Fruit fly (Drosophila melanogaster) whole organism, embryonic: ENCODE measurements around the gene Hexo2.
A peak's percentile ranks its signal among the peaks of the same experiment; 100 is the strongest.

ENCODE experiments used
- Ada2b ChIP-seq: fragments of 200-800 bp; sonication (Bioruptor generic); IDR thresholded peaks from 2 replicates; pipeline ENCODE4 v1.3.6; 2022; ENCODE audit warnings: missing biosample characterization, missing genetic modification characterization
- CG10959 ChIP-seq: fragments of 200-800 bp; sonication (Bioruptor generic); IDR thresholded peaks from 2 replicates; pipeline ENCODE4 v1.3.6; 2022; ENCODE audit warnings: missing biosample characterization, missing genetic modification characterization
- CG11398 ChIP-seq: fragments of 200-800 bp; sonication (Bioruptor generic); optimal IDR thresholded peaks from 2 replicates; lab custom pipeline; 2016; ENCODE audit warnings: missing biosample characterization, missing genetic modification characterization
- CG11456 ChIP-seq: fragments of 200-800 bp; sonication (Bioruptor generic); IDR thresholded peaks from 3 replicates; pipeline ENCODE4 v1.3.6; 2022; ENCODE audit warnings: missing biosample characterization, missing genetic modification characterization
- CG12942 ChIP-seq: fragments of 200-800 bp; sonication (Bioruptor generic); optimal IDR thresholded peaks from 3 replicates; lab custom pipeline; 2016; ENCODE audit warnings: missing biosample characterization, missing genetic modification characterization
- CG14667 ChIP-seq: fragments of 200-800 bp; sonication (Bioruptor generic); IDR thresholded peaks from 2 replicates; pipeline ENCODE4 v1.3.6; 2022; ENCODE audit warnings: missing biosample characterization, missing genetic modification characterization
- CG15601 ChIP-seq: fragments of 200-800 bp; sonication (Bioruptor generic); optimal IDR thresholded peaks from 3 replicates; lab custom pipeline; 2019; ENCODE audit warnings: missing biosample characterization, mild to moderate bottlenecking, missing genetic modification characterization, moderate library complexity
- CG1647 ChIP-seq: fragments of 200-800 bp; sonication (Bioruptor generic); optimal IDR thresholded peaks from 3 replicates; lab custom pipeline; 2016; ENCODE audit warnings: missing biosample characterization, missing genetic modification characterization
- CG17612 ChIP-seq: fragments of 200-800 bp; sonication (Bioruptor generic); IDR thresholded peaks from 2 replicates; pipeline ENCODE4 v1.3.6; 2022; ENCODE audit warnings: missing biosample characterization, missing genetic modification characterization
- CG17802 ChIP-seq: fragments of 200-800 bp; sonication (Bioruptor generic); optimal IDR thresholded peaks from 2 replicates; lab custom pipeline; 2018; ENCODE audit warnings: missing biosample characterization, mild to moderate bottlenecking, missing genetic modification characterization, moderate library complexity
- CG1792 ChIP-seq: fragments of 200-800 bp; sonication (Bioruptor generic); optimal IDR thresholded peaks from 2 replicates; lab custom pipeline; 2016; ENCODE audit warnings: missing biosample characterization, missing genetic modification characterization
- CG2129 ChIP-seq: fragments of 200-800 bp; sonication (Bioruptor generic); IDR thresholded peaks from 2 replicates; pipeline ENCODE4 v1.3.6; 2022; ENCODE audit warnings: missing biosample characterization, missing genetic modification characterization; ENCODE audit not compliant: partially characterized antibody
- CG3407 ChIP-seq: fragments of 200-800 bp; sonication (Bioruptor generic); optimal IDR thresholded peaks from 2 replicates; lab custom pipeline; 2018; ENCODE audit warnings: missing biosample characterization, mild to moderate bottlenecking, missing genetic modification characterization
- CG4820 ChIP-seq: fragments of 200-800 bp; sonication (Bioruptor generic); optimal IDR thresholded peaks from 3 replicates; lab custom pipeline; 2016; ENCODE audit warnings: missing biosample characterization, missing genetic modification characterization
- CG7357 ChIP-seq: fragments of 200-800 bp; sonication (Bioruptor generic); IDR thresholded peaks from 3 replicates; pipeline ENCODE4 v1.3.6; 2022; ENCODE audit warnings: missing biosample characterization, missing genetic modification characterization
- CG8388 ChIP-seq: fragments of 200-800 bp; sonication (Bioruptor generic); optimal IDR thresholded peaks from 2 replicates; lab custom pipeline; 2019; ENCODE audit warnings: missing biosample characterization, mild to moderate bottlenecking, missing genetic modification characterization, moderate library complexity
- Camta ChIP-seq: fragments of 200-800 bp; sonication (Bioruptor generic); optimal IDR thresholded peaks from 2 replicates; lab custom pipeline; 2016; ENCODE audit warnings: missing biosample characterization, missing genetic modification characterization
- CkIIα-i1 ChIP-seq: fragments of 200-800 bp; sonication (Bioruptor generic); IDR thresholded peaks from 2 replicates; pipeline ENCODE4 v1.3.6; 2022; ENCODE audit warnings: missing biosample characterization, missing genetic modification characterization
- Dek ChIP-seq: fragments of 200-800 bp; sonication (Bioruptor generic); optimal IDR thresholded peaks from 3 replicates; lab custom pipeline; 2019; ENCODE audit warnings: missing biosample characterization, mild to moderate bottlenecking, missing genetic modification characterization, moderate library complexity
- E2f1 ChIP-seq: fragments of 200-800 bp; sonication (Bioruptor generic); IDR thresholded peaks from 2 replicates; pipeline ENCODE4 v1.3.6; 2022; ENCODE audit warnings: missing biosample characterization, missing genetic modification characterization
- Gsc ChIP-seq: fragments of 200-800 bp; sonication (Bioruptor generic); IDR thresholded peaks from 2 replicates; pipeline ENCODE4 v1.3.6; 2022; ENCODE audit warnings: missing biosample characterization, missing genetic modification characterization
- H2.0 ChIP-seq: fragments of 200-800 bp; sonication (Bioruptor generic); IDR thresholded peaks from 2 replicates; pipeline ENCODE4 v1.3.6; 2022; ENCODE audit warnings: missing biosample characterization, missing genetic modification characterization
- Hr39 ChIP-seq: fragments of >200 bp; optimal IDR thresholded peaks from 2 replicates; lab custom pipeline; 2017
- Lhr ChIP-seq: fragments of 200-800 bp; sonication (Bioruptor generic); optimal IDR thresholded peaks from 3 replicates; lab custom pipeline; 2017; ENCODE audit warnings: mild to moderate bottlenecking, missing biosample characterization, missing genetic modification reagents, missing genetic modification characterization
- Lim3 ChIP-seq: fragments of 200-800 bp; sonication (Bioruptor generic); IDR thresholded peaks from 2 replicates; pipeline ENCODE4 v1.3.6; 2022; ENCODE audit warnings: missing biosample characterization, missing genetic modification characterization
- MBD-R2 ChIP-seq: fragments of 200-800 bp; sonication (Bioruptor generic); IDR thresholded peaks from 2 replicates; pipeline ENCODE4 v1.3.6; 2022; ENCODE audit warnings: missing biosample characterization, missing genetic modification characterization
- Nf-YA ChIP-seq: fragments of 200-800 bp; sonication (Bioruptor generic); IDR thresholded peaks from 2 replicates; pipeline ENCODE4 v1.3.6; 2022; ENCODE audit warnings: missing biosample characterization, missing genetic modification characterization
- Oaz ChIP-seq: fragments of 200-800 bp; sonication (Bioruptor generic); IDR thresholded peaks from 2 replicates; pipeline ENCODE4 v1.3.6; 2022; ENCODE audit warnings: missing biosample characterization, missing genetic modification characterization
- Poxn ChIP-seq: fragments of 200-800 bp; sonication (Bioruptor generic); IDR thresholded peaks from 2 replicates; pipeline ENCODE4 v1.3.6; 2022; ENCODE audit warnings: missing biosample characterization, missing genetic modification characterization
- Xrp1 ChIP-seq: fragments of 200-800 bp; sonication (Bioruptor generic); IDR thresholded peaks from 2 replicates; pipeline ENCODE4 v1.3.6; 2022; ENCODE audit warnings: missing biosample characterization, missing genetic modification characterization
- ara ChIP-seq: fragments of 200-800 bp; sonication (Bioruptor generic); IDR thresholded peaks from 2 replicates; pipeline ENCODE4 v1.3.6; 2022; ENCODE audit warnings: missing biosample characterization, missing genetic modification characterization
- ase ChIP-seq: fragments of 200-800 bp; sonication (Bioruptor generic); IDR thresholded peaks from 3 replicates; pipeline ENCODE4 v1.3.6; 2022; ENCODE audit warnings: missing biosample characterization, missing genetic modification characterization
- bcd ChIP-seq: fragments of 200-800 bp; sonication (Bioruptor generic); optimal IDR thresholded peaks from 2 replicates; lab custom pipeline; 2017; ENCODE audit warnings: missing biosample characterization, mild to moderate bottlenecking, missing genetic modification characterization
- bigmax ChIP-seq: fragments of 200-800 bp; sonication (Bioruptor generic); optimal IDR thresholded peaks from 2 replicates; lab custom pipeline; 2018; ENCODE audit warnings: missing biosample characterization, mild to moderate bottlenecking, missing genetic modification characterization
- en ChIP-seq: fragments of 200-800 bp; sonication (Bioruptor generic); optimal IDR thresholded peaks from 2 replicates; lab custom pipeline; 2016; ENCODE audit warnings: missing biosample characterization, missing genetic modification characterization
- fd3F ChIP-seq: fragments of 200-800 bp; sonication (Bioruptor generic); optimal IDR thresholded peaks from 2 replicates; lab custom pipeline; 2018; ENCODE audit warnings: missing biosample characterization, mild to moderate bottlenecking, missing genetic modification characterization, moderate library complexity
- gcm2 ChIP-seq: fragments of 200-800 bp; sonication (Bioruptor generic); optimal IDR thresholded peaks from 2 replicates; lab custom pipeline; 2016; ENCODE audit warnings: missing biosample characterization, missing genetic modification characterization
- ham ChIP-seq: fragments of 200-800 bp; sonication (Bioruptor generic); IDR thresholded peaks from 2 replicates; pipeline ENCODE4 v1.3.6; 2022; ENCODE audit warnings: missing biosample characterization, missing genetic modification characterization
- jing ChIP-seq: fragments of 200-800 bp; sonication (Bioruptor generic); optimal IDR thresholded peaks from 2 replicates; lab custom pipeline; 2018; ENCODE audit warnings: missing biosample characterization, mild to moderate bottlenecking, missing genetic modification characterization
- mld ChIP-seq: fragments of 200-800 bp; sonication (Bioruptor generic); IDR thresholded peaks from 3 replicates; pipeline ENCODE4 v1.3.6; 2022; ENCODE audit warnings: missing biosample characterization, missing genetic modification characterization; ENCODE audit not compliant: partially characterized antibody
- nau ChIP-seq: fragments of 200-800 bp; sonication (Bioruptor generic); optimal IDR thresholded peaks from 3 replicates; lab custom pipeline; 2017; ENCODE audit warnings: missing biosample characterization, mild to moderate bottlenecking, missing genetic modification characterization, missing genetic modification reagents
- peb ChIP-seq: fragments of 200-800 bp; sonication (Bioruptor generic); IDR thresholded peaks from 2 replicates; pipeline ENCODE4 v1.3.6; 2022; ENCODE audit warnings: missing biosample characterization, missing genetic modification characterization
- phol ChIP-seq: fragments of 200-800 bp; sonication (Bioruptor generic); optimal IDR thresholded peaks from 3 replicates; lab custom pipeline; 2018; ENCODE audit warnings: missing biosample characterization, mild to moderate bottlenecking, missing genetic modification characterization, moderate library complexity
- pros ChIP-seq: fragments of 200-800 bp; sonication (Bioruptor generic); optimal IDR thresholded peaks from 3 replicates; lab custom pipeline; 2019; ENCODE audit warnings: missing biosample characterization, mild to moderate bottlenecking, missing genetic modification characterization, moderate library complexity
- rib ChIP-seq: fragments of 200-800 bp; sonication (Bioruptor generic); IDR thresholded peaks from 2 replicates; pipeline ENCODE4 v1.3.6; 2022; ENCODE audit warnings: missing biosample characterization, missing genetic modification characterization
- sens-2 ChIP-seq: fragments of 200-800 bp; sonication (Bioruptor generic); IDR thresholded peaks from 2 replicates; pipeline ENCODE4 v1.3.6; 2022; ENCODE audit warnings: missing biosample characterization, missing genetic modification characterization
- sim ChIP-seq: fragments of 200-800 bp; sonication (Bioruptor generic); IDR thresholded peaks from 2 replicates; pipeline ENCODE4 v1.3.6; 2022; ENCODE audit warnings: missing biosample characterization, missing genetic modification characterization
- trem ChIP-seq: fragments of 200-800 bp; optimal IDR thresholded peaks from 3 replicates; lab custom pipeline; 2019; ENCODE audit warnings: missing biosample characterization, mild to moderate bottlenecking, missing genetic modification characterization, moderate library complexity
- tup ChIP-seq: fragments of 200-800 bp; sonication (Bioruptor generic); optimal IDR thresholded peaks from 2 replicates; lab custom pipeline; 2016; ENCODE audit warnings: missing biosample characterization, mild to moderate bottlenecking, missing genetic modification characterization, moderate library complexity
- vnd ChIP-seq: fragments of 200-800 bp; sonication (Bioruptor generic); IDR thresholded peaks from 3 replicates; pipeline ENCODE4 v1.3.6; 2022; ENCODE audit warnings: missing biosample characterization, missing genetic modification characterization; ENCODE audit not compliant: partially characterized antibody
- z ChIP-seq: fragments of 200-800 bp; sonication (Bioruptor generic); IDR thresholded peaks from 3 replicates; pipeline ENCODE4 v1.3.6; 2022; ENCODE audit warnings: missing biosample characterization, missing genetic modification characterization

Gene Hexo2

dm6 chrX:8709234-8709843, at the start of gene Hexo2 (continued):
- TF ChIP-seq phol (tag; lab: Kevin White, UChicago) (peak; percentile 93), z (peak; percentile 53; the same call in 1 of the 3 replicates), Oaz (GFP tag; lab: Robert Waterston, UW) (peak; percentile 91), CG2129 (GFP tag; lab: Robert Waterston, UW) (no peak), tup (GFP tag; lab: Kevin White, UChicago) (peak; percentile 85), CG17802 (peak; percentile 86), pros (GFP tag; lab: Kevin White, UChicago) (no peak), en (GFP tag; lab: Kevin White, UChicago) (peak; percentile 91), MBD-R2 (GFP tag; lab: Robert Waterston, UW) (peak; percentile 60; the same call in 1 of the 2 replicates), trem (tag; lab: Kevin White, UChicago) (peak; percentile 80), CG10959 (GFP tag; lab: Robert Waterston, UW) (peak; percentile 94), Lim3 (GFP tag; lab: Robert Waterston, UW) (peak; percentile 83), sens-2 (GFP tag; lab: Robert Waterston, UW) (peak; percentile 94), jing (GFP tag; lab: Kevin White, UChicago) (peak; percentile 93), CG12942 (GFP tag; lab: Kevin White, UChicago) (peak; percentile 94), ham (GFP tag; lab: Robert Waterston, UW) (peak; percentile 54; the same call in 1 of the 2 replicates), Poxn (GFP tag; lab: Robert Waterston, UW) (no peak), Ada2b (peak; percentile 93), bigmax (GFP tag; lab: Kevin White, UChicago) (peak; percentile 34), fd3F (GFP tag; lab: Kevin White, UChicago) (peak; percentile 65), H2.0 (GFP tag; lab: Robert Waterston, UW) (peak; percentile 96), bcd (GFP tag; lab: Kevin White, UChicago) (peak; percentile 92), Xrp1 (GFP tag; lab: Robert Waterston, UW) (peak; percentile 96), CkIIα-i1 (GFP tag; lab: Robert Waterston, UW) (peak; percentile 79; the same call in 1 of the 2 replicates), CG11456 (peak; percentile 95), vnd (GFP tag; lab: Robert Waterston, UW) (no peak), CG8388 (GFP tag; lab: Kevin White, UChicago) (peak; percentile 90), Camta (GFP tag; lab: Kevin White, UChicago) (peak; percentile 92), sim (GFP tag; lab: Robert Waterston, UW) (peak; percentile 93), CG1792 (GFP tag; lab: Kevin White, UChicago) (peak; percentile 92), CG3407 (GFP tag; lab: Kevin White, UChicago) (peak; percentile 91), CG15601 (tag; lab: Kevin White, UChicago) (peak; percentile 87), CG1647 (GFP tag; lab: Kevin White, UChicago) (peak; percentile 95), mld (GFP tag; lab: Robert Waterston, UW) (no peak), Dek (peak; percentile 85), CG17612 (GFP tag; lab: Robert Waterston, UW) (peak; percentile 89), CG4820 (GFP tag; lab: Kevin White, UChicago) (peak; percentile 96), ase (peak; percentile 96), Lhr (GFP tag; lab: Kevin White, UChicago) (peak; percentile 81), ara (GFP tag; lab: Robert Waterston, UW) (peak; percentile 96), CG11398 (GFP tag; lab: Kevin White, UChicago) (peak; percentile 90), E2f1 (GFP tag; lab: Robert Waterston, UW) (peak; percentile 93), gcm2 (GFP tag; lab: Kevin White, UChicago) (peak; percentile 82), Gsc (peak; percentile 94), rib (GFP tag; lab: Robert Waterston, UW) (peak; percentile 78), Nf-YA (GFP tag; lab: Robert Waterston, UW) (peak; percentile 93), nau (GFP tag; lab: Kevin White, UChicago) (peak; percentile 85), Hr39 (lab: Kevin White, UChicago) (no peak), CG14667 (peak; percentile 92), peb (GFP tag; lab: Robert Waterston, UW) (peak; percentile 89), CG7357 (GFP tag; lab: Robert Waterston, UW) (peak; percentile 84; the same call in 2 of the 3 replicates)
